Worm (Caenorhabditis elegans) whole organism, L4 larva: ENCODE data around the gene lgc-33.

ENCODE experiments used
- D1046.2 ChIP-seq: fragments of 200-800 bp; sonication (Bioruptor generic); IDR thresholded peaks from 2 replicates; pipeline ENCODE4 v1.3.6; 2022; ENCODE audit warnings: missing genetic modification characterization, missing compliant biosample characterization
- F10B5.3 ChIP-seq: sonication (generic microtip); optimal IDR thresholded peaks from 2 replicates; lab custom pipeline; 2016; ENCODE audit warnings: mild to moderate bottlenecking, missing genetic modification characterization, missing compliant biosample characterization
- F26F4.8 ChIP-seq: fragments of 200-800 bp; sonication (Bioruptor generic); conservative IDR thresholded peaks from 2 replicates; pipeline ENCODE4 v1.3.6; 2022; ENCODE audit warnings: missing genetic modification characterization, missing compliant biosample characterization
- F44E2.7 ChIP-seq: fragments of 200-800 bp; sonication (Bioruptor generic); IDR thresholded peaks from 2 replicates; pipeline ENCODE4 v2.1.2; 2022; ENCODE audit warnings: missing genetic modification characterization, missing compliant biosample characterization
- R02D3.7 ChIP-seq: fragments of 150-350 bp; sonication (generic microtip); optimal IDR thresholded peaks from 3 replicates; lab custom pipeline; 2014; ENCODE audit warnings: missing biosample characterization, missing genetic modification characterization
- T26A8.4 ChIP-seq: fragments of 200-800 bp; sonication (Bioruptor generic); IDR thresholded peaks from 2 replicates; pipeline ENCODE4 v1.3.6; 2022; ENCODE audit warnings: missing genetic modification characterization, missing compliant biosample characterization
- Y48G9A.11 ChIP-seq: fragments of 200-800 bp; sonication (Bioruptor generic); IDR thresholded peaks from 2 replicates; pipeline ENCODE4 v1.3.6; 2022; ENCODE audit warnings: missing genetic modification reagents, missing genetic modification characterization, missing compliant biosample characterization
- Y5F2A.4 ChIP-seq: fragments of 200-800 bp; sonication (Bioruptor generic); optimal IDR thresholded peaks from 2 replicates; lab custom pipeline; 2018; ENCODE audit warnings: mild to moderate bottlenecking, missing genetic modification characterization, missing compliant biosample characterization
- Y75B8A.6 ChIP-seq: fragments of 200-800 bp; sonication (Bioruptor generic); IDR thresholded peaks from 2 replicates; pipeline ENCODE4 v1.3.6; 2022; ENCODE audit warnings: missing genetic modification reagents, missing genetic modification characterization, missing compliant biosample characterization
- ZK337.2 ChIP-seq: fragments of 200-800 bp; sonication (Bioruptor generic); IDR thresholded peaks from 2 replicates; pipeline ENCODE4 v1.3.6; 2022; ENCODE audit warnings: missing genetic modification reagents, missing genetic modification characterization, missing compliant biosample characterization
- ZK546.5 ChIP-seq, 2 experiments: sonication (generic microtip); optimal IDR thresholded peaks; 2 replicates each; lab custom pipeline; 2017; ENCODE audit warnings: missing biosample characterization in 2 of 2, missing genetic modification characterization in 2 of 2
- arid-1 ChIP-seq: fragments of 200-800 bp; sonication (Bioruptor generic); conservative IDR thresholded peaks from 2 replicates; pipeline ENCODE4 v1.3.6; 2022; ENCODE audit warnings: missing genetic modification reagents, missing genetic modification characterization, missing compliant biosample characterization
- ceh-32 ChIP-seq: sonication (generic microtip); optimal IDR thresholded peaks from 2 replicates; lab custom pipeline; 2016; ENCODE audit warnings: mild to moderate bottlenecking, missing genetic modification characterization, missing compliant biosample characterization; ENCODE audit not compliant: poor library complexity
- ceh-44 ChIP-seq: fragments of 200-800 bp; sonication (Bioruptor generic); IDR thresholded peaks from 2 replicates; pipeline ENCODE4 v1.3.6; 2022; ENCODE audit warnings: missing genetic modification reagents, missing genetic modification characterization, missing compliant biosample characterization
- ceh-62 ChIP-seq: sonication (generic microtip); optimal IDR thresholded peaks from 2 replicates; lab custom pipeline; 2017; ENCODE audit warnings: missing biosample characterization, missing genetic modification characterization
- cey-2 ChIP-seq: sonication (generic microtip); optimal IDR thresholded peaks from 3 replicates; lab custom pipeline; 2017; ENCODE audit warnings: missing genetic modification characterization, mild to moderate bottlenecking, missing compliant biosample characterization, antibody characterized with exemption, borderline replicate concordance; ENCODE audit not compliant: insufficient read depth
- daf-12 ChIP-seq: fragments of 150-350 bp; optimal IDR thresholded peaks from 2 replicates; lab custom pipeline; 2014; ENCODE audit warnings: missing biosample characterization, missing genetic modification reagents, missing genetic modification characterization
- daf-19 ChIP-seq: fragments of 200-800 bp; sonication (Bioruptor generic); conservative IDR thresholded peaks from 2 replicates; pipeline ENCODE4 v1.3.6; 2022; ENCODE audit warnings: missing genetic modification characterization, missing compliant biosample characterization
- daf-8 ChIP-seq: fragments of 200-800 bp; sonication (Bioruptor generic); IDR thresholded peaks from 2 replicates; pipeline ENCODE4 v1.3.6; 2022; ENCODE audit warnings: missing genetic modification characterization, missing compliant biosample characterization
- dmd-6 ChIP-seq: fragments of 200-800 bp; sonication (Bioruptor generic); IDR thresholded peaks from 2 replicates; pipeline ENCODE4 v1.3.6; 2022; ENCODE audit warnings: missing genetic modification reagents, missing genetic modification characterization, missing compliant biosample characterization
- dpl-1 ChIP-seq: fragments of 150-350 bp; optimal IDR thresholded peaks from 2 replicates; lab custom pipeline; 2014; ENCODE audit warnings: missing biosample characterization, missing genetic modification reagents, missing genetic modification characterization
- duxl-1 ChIP-seq: sonication (generic microtip); optimal IDR thresholded peaks from 2 replicates; lab custom pipeline; 2016; ENCODE audit warnings: mild to moderate bottlenecking, missing genetic modification characterization, moderate library complexity, missing compliant biosample characterization; ENCODE audit not compliant: poor library complexity
- egl-43 ChIP-seq: fragments of 200-800 bp; sonication (Bioruptor generic); IDR thresholded peaks from 2 replicates; pipeline ENCODE4 v1.3.6; 2022; ENCODE audit warnings: missing genetic modification reagents, missing genetic modification characterization, missing compliant biosample characterization
- fos-1 ChIP-seq: fragments of 150-350 bp; optimal IDR thresholded peaks from 2 replicates; lab custom pipeline; 2014; ENCODE audit warnings: missing biosample characterization, missing genetic modification characterization
- gei-8 ChIP-seq: fragments of 200-800 bp; sonication (Bioruptor generic); optimal IDR thresholded peaks from 2 replicates; lab custom pipeline; 2018; ENCODE audit warnings: mild to moderate bottlenecking, missing genetic modification characterization, missing compliant biosample characterization
- lim-7 ChIP-seq: fragments of 200-800 bp; sonication (Bioruptor generic); IDR thresholded peaks from 2 replicates; pipeline ENCODE4 v1.3.6; 2022; ENCODE audit warnings: missing genetic modification characterization, missing compliant biosample characterization
- lin-13 ChIP-seq: fragments of 150-350 bp; optimal IDR thresholded peaks from 2 replicates; lab custom pipeline; 2014; ENCODE audit warnings: missing biosample characterization, missing genetic modification reagents, missing genetic modification characterization
- lin-29 ChIP-seq: fragments of 200-800 bp; sonication (Bioruptor generic); IDR thresholded peaks from 2 replicates; pipeline ENCODE4 v1.3.6; 2022; ENCODE audit warnings: missing genetic modification reagents, missing genetic modification characterization, missing compliant biosample characterization
- lir-3 ChIP-seq: sonication (generic microtip); optimal IDR thresholded peaks from 2 replicates; lab custom pipeline; 2016; ENCODE audit warnings: mild to moderate bottlenecking, missing genetic modification characterization, missing compliant biosample characterization
- madf-5 ChIP-seq, 2 experiments: fragments of 200-800 bp; sonication (Bioruptor generic); IDR thresholded peaks; 2 replicates each; pipeline ENCODE4 v1.3.6; 2022; ENCODE audit warnings: missing compliant biosample characterization in 2 of 2, missing genetic modification characterization in 2 of 2
- madf-9 ChIP-seq: fragments of 200-800 bp; sonication (Bioruptor generic); conservative IDR thresholded peaks from 2 replicates; pipeline ENCODE4 v1.3.6; 2022; ENCODE audit warnings: missing genetic modification reagents, missing genetic modification characterization, missing compliant biosample characterization
- mes-2 ChIP-seq: sonication (generic microtip); optimal IDR thresholded peaks from 2 replicates; lab custom pipeline; 2016; ENCODE audit warnings: missing genotype, mild to moderate bottlenecking, missing genetic modification characterization, missing compliant biosample characterization; ENCODE audit not compliant: poor library complexity, severe bottlenecking
- mxl-3 ChIP-seq: fragments of 200-800 bp; sonication (Bioruptor generic); optimal IDR thresholded peaks from 2 replicates; lab custom pipeline; 2018; ENCODE audit warnings: mild to moderate bottlenecking, missing genetic modification characterization, missing compliant biosample characterization
- nhr-102 ChIP-seq: sonication (generic microtip); optimal IDR thresholded peaks from 2 replicates; lab custom pipeline; 2016; ENCODE audit warnings: mild to moderate bottlenecking, missing genetic modification characterization, moderate library complexity, missing compliant biosample characterization
- nhr-111 ChIP-seq: fragments of 200-800 bp; sonication (Bioruptor generic); optimal IDR thresholded peaks from 2 replicates; lab custom pipeline; 2018; ENCODE audit warnings: mild to moderate bottlenecking, missing genetic modification characterization, missing compliant biosample characterization
- nhr-48 ChIP-seq: sonication (generic microtip); optimal IDR thresholded peaks from 2 replicates; lab custom pipeline; 2016; ENCODE audit warnings: mild to moderate bottlenecking, missing genetic modification characterization, missing compliant biosample characterization
- nhr-6 ChIP-seq: fragments of 150-350 bp; optimal IDR thresholded peaks from 2 replicates; lab custom pipeline; 2014; ENCODE audit warnings: missing biosample characterization, missing genetic modification characterization
- php-3 ChIP-seq: fragments of 200-800 bp; sonication (Bioruptor generic); IDR thresholded peaks from 2 replicates; pipeline ENCODE4 v1.3.6; 2022; ENCODE audit warnings: missing genetic modification reagents, missing genetic modification characterization, missing compliant biosample characterization
- saeg-2 ChIP-seq: fragments of 200-800 bp; sonication (Bioruptor generic); IDR thresholded peaks from 2 replicates; pipeline ENCODE4 v1.3.6; 2022; ENCODE audit warnings: missing genetic modification reagents, missing genetic modification characterization, missing compliant biosample characterization
- sdz-12 ChIP-seq: fragments of 200-800 bp; sonication (Bioruptor generic); optimal IDR thresholded peaks from 2 replicates; lab custom pipeline; 2018; ENCODE audit warnings: mild to moderate bottlenecking, missing genetic modification characterization, missing compliant biosample characterization
- snpc-1.2 ChIP-seq: fragments of 200-800 bp; sonication (Bioruptor generic); IDR thresholded peaks from 2 replicates; pipeline ENCODE4 v1.3.6; 2022; ENCODE audit warnings: missing genetic modification reagents, missing genetic modification characterization, missing compliant biosample characterization
- snpc-4 ChIP-seq: fragments of 150-350 bp; optimal IDR thresholded peaks from 2 replicates; lab custom pipeline; 2014; ENCODE audit warnings: missing biosample characterization, missing genetic modification characterization
- spr-3 ChIP-seq: fragments of 200-800 bp; sonication (Bioruptor generic); optimal IDR thresholded peaks from 2 replicates; lab custom pipeline; 2018; ENCODE audit warnings: mild to moderate bottlenecking, missing genetic modification characterization, missing compliant biosample characterization
- unc-130 ChIP-seq: sonication (generic microtip); optimal IDR thresholded peaks from 2 replicates; lab custom pipeline; 2016; ENCODE audit warnings: missing genetic modification reagents, missing genetic modification characterization, missing compliant biosample characterization
- unc-62 ChIP-seq, 3 experiments: fragments of 150-350 bp in 1 of 3; sonication (generic microtip); optimal IDR thresholded peaks in 2 of 3; peaks in 1 of 3; 1 replicate in 1 of 3; 2 replicates in 2 of 3; lab custom pipeline; 2014 to 2017; ENCODE audit warnings: missing biosample characterization in 3 of 3, missing genetic modification characterization in 3 of 3, missing genetic modification reagents in 3 of 3, missing genotype in 1 of 3
- zfp-2 ChIP-seq: sonication (generic microtip); optimal IDR thresholded peaks from 2 replicates; lab custom pipeline; 2016; ENCODE audit warnings: mild to moderate bottlenecking, missing genetic modification characterization, missing compliant biosample characterization
- zfp-3 ChIP-seq: fragments of 200-800 bp; sonication (Bioruptor generic); conservative IDR thresholded peaks from 2 replicates; pipeline ENCODE4 v1.3.6; 2022; ENCODE audit warnings: missing genetic modification reagents, missing genetic modification characterization, missing compliant biosample characterization
- zip-11 ChIP-seq: fragments of 200-800 bp; sonication (Bioruptor generic); IDR thresholded peaks from 2 replicates; pipeline ENCODE4 v1.3.6; 2022; ENCODE audit warnings: missing genetic modification characterization, missing compliant biosample characterization
- zip-2 ChIP-seq: fragments of 150-350 bp; optimal IDR thresholded peaks from 2 replicates; lab custom pipeline; 2014; ENCODE audit warnings: missing biosample characterization, missing genetic modification characterization
- ztf-7 ChIP-seq: fragments of 150-350 bp; optimal IDR thresholded peaks from 2 replicates; lab custom pipeline; 2014; ENCODE audit warnings: missing biosample characterization, missing genetic modification characterization

lgc-33 gene

ce11 chrIV:796521-797073 lies 48.7 kb upstream of the lgc-33 start, which contains the start of the genes F56B3.11 and ech-5 (continued):
- TF ChIP-seq dmd-6 (GFP tag; lab: Robert Waterston, UW): no peak; the same call in 1 of the 2 replicates
- no peak for TF ChIP-seq F10B5.3 (tag; lab: Kevin White, UChicago)
- TF ChIP-seq daf-12 (tag; lab: Kevin White, UChicago): no peak
- no peak for TF ChIP-seq F44E2.7 (GFP tag; lab: Robert Waterston, UW)
- no peak for TF ChIP-seq spr-3 (GFP tag; lab: Kevin White, UChicago)
- no peak for TF ChIP-seq F26F4.8 (GFP tag; lab: Robert Waterston, UW)
- TF ChIP-seq saeg-2 (GFP tag; lab: Robert Waterston, UW): no peak
- TF ChIP-seq nhr-102 (tag; lab: Kevin White, UChicago): peak; percentile 19
- no peak for TF ChIP-seq madf-9 (GFP tag; lab: Robert Waterston, UW)
- peak; percentile 43 for TF ChIP-seq lir-3 (tag; lab: Kevin White, UChicago)
- TF ChIP-seq fos-1: no peak
- TF ChIP-seq snpc-1.2 (GFP tag; lab: Robert Waterston, UW): no peak
- no peak for TF ChIP-seq Y5F2A.4 (GFP tag; lab: Kevin White, UChicago)
- peak; percentile 9 for TF ChIP-seq nhr-48 (tag; lab: Kevin White, UChicago)
- no peak for TF ChIP-seq gei-8 (GFP tag; lab: Kevin White, UChicago)
- TF ChIP-seq nhr-111 (GFP tag; lab: Kevin White, UChicago): no peak
- TF ChIP-seq ZK337.2 (GFP tag; lab: Robert Waterston, UW): no peak
- no peak for TF ChIP-seq ceh-32
- peak; percentile 1 for TF ChIP-seq lin-13 (GFP tag; lab: Kevin White, UChicago)
- no peak for TF ChIP-seq madf-5 (GFP tag; IDR thresholded peaks at IDR 0.05; lab: Robert Waterston, UW)
- TF ChIP-seq lim-7 (GFP tag; lab: Robert Waterston, UW): no peak
- no peak for TF ChIP-seq ZK546.5 (tag; optimal IDR thresholded peaks at IDR 0.05; lab: Kevin White, UChicago)
- TF ChIP-seq unc-62 (GFP tag; optimal IDR thresholded peaks at IDR 0.05 in 1 of 2; lab: Kevin White, UChicago): no peak
- no peak for TF ChIP-seq unc-62 (tag; optimal IDR thresholded peaks at IDR 0.05; lab: Kevin White, UChicago)
- no peak for TF ChIP-seq snpc-4
- no peak for TF ChIP-seq egl-43
- no peak for TF ChIP-seq lin-29
- peak; percentile 76 for TF ChIP-seq dpl-1 (GFP tag; lab: Kevin White, UChicago)
- TF ChIP-seq nhr-6 (tag; lab: Kevin White, UChicago): no peak
- TF ChIP-seq unc-130 (GFP tag; lab: Kevin White, UChicago): peak; percentile 77
- no peak for TF ChIP-seq Y75B8A.6
- no peak for TF ChIP-seq ztf-7 (tag; lab: Kevin White, UChicago)
- TF ChIP-seq duxl-1 (tag; lab: Kevin White, UChicago): no peak
- no peak for TF ChIP-seq D1046.2 (GFP tag; lab: Robert Waterston, UW)
- no peak for TF ChIP-seq daf-8 (GFP tag; lab: Robert Waterston, UW)
- TF ChIP-seq Y48G9A.11 (GFP tag; lab: Robert Waterston, UW): no peak
- no peak for TF ChIP-seq cey-2
- no peak for TF ChIP-seq php-3 (GFP tag; lab: Robert Waterston, UW)
- no peak for TF ChIP-seq R02D3.7 (tag; lab: Kevin White, UChicago)
- TF ChIP-seq mes-2 (tag; lab: Kevin White, UChicago): peak; percentile 72
- TF ChIP-seq ceh-44 (GFP tag; lab: Robert Waterston, UW): no peak
- peak; percentile 40 for TF ChIP-seq sdz-12 (GFP tag; lab: Kevin White, UChicago)
- no peak for TF ChIP-seq arid-1 (GFP tag; lab: Robert Waterston, UW)
- TF ChIP-seq zfp-3 (GFP tag; lab: Robert Waterston, UW): 0 out of 2 replicates have a peak, but pooled peaks have one; percentile 49
- no peak for TF ChIP-seq ceh-62 (tag; lab: Kevin White, UChicago)
- TF ChIP-seq mxl-3 (GFP tag; lab: Kevin White, UChicago): no peak
- TF ChIP-seq zip-2 (tag; lab: Kevin White, UChicago): no peak
- no peak for TF ChIP-seq zip-11 (GFP tag; lab: Robert Waterston, UW)
- TF ChIP-seq T26A8.4 (GFP tag; lab: Robert Waterston, UW): no peak
- TF ChIP-seq zfp-2 (tag; lab: Kevin White, UChicago): peak; percentile 61
- TF ChIP-seq daf-19 (GFP tag; lab: Robert Waterston, UW): no peak
